Worm (Caenorhabditis elegans): Measurements from ENCODE around the gene btb-14.
A peak's percentile ranks its signal among the peaks of the same experiment; 100 is the strongest.

Gene btb-14

DNA sequence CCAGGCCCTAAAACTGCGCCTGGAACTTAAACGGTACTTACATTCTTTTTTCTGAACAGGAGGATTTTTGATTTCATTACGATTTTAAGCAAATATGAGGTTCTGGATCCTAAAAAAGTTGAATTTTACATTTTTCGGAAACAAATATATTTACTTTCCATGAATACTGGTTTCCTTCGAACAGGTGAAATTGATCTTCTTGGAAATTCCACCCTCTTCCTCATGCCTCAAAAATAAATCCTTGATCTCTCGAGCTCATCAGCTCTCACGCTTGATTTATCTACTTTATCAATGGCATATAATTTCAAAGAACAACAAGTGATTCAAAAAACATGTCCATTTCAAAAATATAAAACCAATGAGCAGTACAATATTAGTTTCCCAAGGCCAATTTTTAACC lies 4.2 kb downstream of the btb-14 start:
- no peak for TF ChIP-seq unc-39 (tag; optimal IDR thresholded peaks at IDR 0.05)
- TF ChIP-seq ztf-11 (tag; optimal IDR thresholded peaks at IDR 0.05), result no peak
- TF ChIP-seq pha-4 (tag; optimal IDR thresholded peaks at IDR 0.05), result no peak
- no peak for TF ChIP-seq nfya-1 (tag; optimal IDR thresholded peaks at IDR 0.05; ENCODE audit: insufficient read depth)
- TF ChIP-seq eor-1 (tag; optimal IDR thresholded peaks at IDR 0.05), result no peak
- no peak for TF ChIP-seq lin-15B (tag; optimal IDR thresholded peaks at IDR 0.05)
- TF ChIP-seq lin-39 (tag; optimal IDR thresholded peaks at IDR 0.05), result no peak
- TF ChIP-seq tbx-2 (tag; optimal IDR thresholded peaks at IDR 0.05), result no peak
- TF ChIP-seq fos-1 (tag; optimal IDR thresholded peaks at IDR 0.05), result no peak
- TF ChIP-seq nhr-11 (tag; optimal IDR thresholded peaks at IDR 0.05), result no peak
- TF ChIP-seq fkh-2 (tag; optimal IDR thresholded peaks at IDR 0.05), result no peak
- no peak for TF ChIP-seq egl-27 (tag; optimal IDR thresholded peaks at IDR 0.05)
- TF ChIP-seq nhr-237 (tag; optimal IDR thresholded peaks at IDR 0.05), result no peak
- TF ChIP-seq mml-1 (tag; optimal IDR thresholded peaks at IDR 0.05), result no peak

DNA sequence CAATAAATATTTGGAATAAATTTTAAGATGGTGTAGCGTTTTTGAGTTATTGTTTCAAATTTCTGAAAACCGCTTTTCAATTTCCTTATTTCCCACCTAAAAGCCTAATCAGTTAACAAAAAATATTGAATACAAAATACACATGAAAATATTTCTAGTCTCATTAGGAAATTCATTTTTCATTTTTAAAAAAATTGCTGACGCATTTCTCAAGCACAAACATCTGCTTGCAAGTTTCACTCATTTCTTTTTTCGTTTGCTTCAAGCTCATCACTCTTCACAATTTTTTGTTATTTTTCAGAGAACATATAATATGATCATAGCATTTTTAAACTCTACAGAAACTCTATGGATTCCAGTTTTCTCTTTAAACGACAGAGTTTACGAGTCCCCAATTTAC lies 4.7 kb downstream of the btb-14 start, which contains the start of gene sre-41:
TSS of gene sre-41 (plus strand) at position 301 of the 400 bp plus-strand sequence.
- no peak for TF ChIP-seq hmg-11 (tag; optimal IDR thresholded peaks at IDR 0.05)
- no peak for TF ChIP-seq nhr-25 (tag; optimal IDR thresholded peaks at IDR 0.05)
- no peak for TF ChIP-seq nhr-67 (tag; optimal IDR thresholded peaks at IDR 0.05)
- TF ChIP-seq fkh-10 (GFP tag; optimal IDR thresholded peaks at IDR 0.05), result no peak
- TF ChIP-seq jun-1 (tag; optimal IDR thresholded peaks at IDR 0.05), result no peak

DNA sequence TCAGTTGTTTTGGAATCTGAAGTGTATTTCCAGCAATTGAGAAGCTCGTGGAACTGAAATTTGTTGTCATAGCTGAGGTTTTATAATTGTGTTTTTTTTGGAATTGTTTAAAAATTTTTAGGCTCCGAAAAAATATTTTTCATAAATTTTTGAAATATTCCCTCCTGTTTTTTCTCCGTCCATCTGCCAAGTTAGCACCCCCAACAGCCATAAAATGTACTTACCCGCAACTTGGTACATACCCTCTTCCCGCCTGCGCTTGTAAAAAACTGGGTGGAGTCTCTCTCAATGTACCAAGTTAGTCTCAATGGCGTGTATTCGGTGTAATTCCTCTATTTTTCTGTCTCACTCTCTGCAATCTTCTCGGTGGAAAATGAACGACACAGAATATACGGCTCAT lies 6.5 kb downstream of the btb-14 start, which contains the start of gene Y57A10B.6:
TSS of gene Y57A10B.6 (plus strand) at position 301 of the 400 bp plus-strand sequence.
- TF ChIP-seq lin-15B (tag; optimal IDR thresholded peaks at IDR 0.05) (no peak), skn-1 (tag; optimal IDR thresholded peaks at IDR 0.05) (no peak), nhr-11 (tag; optimal IDR thresholded peaks at IDR 0.05) (no peak), mdl-1 (tag; optimal IDR thresholded peaks at IDR 0.05) (no peak), aly-2 (tag; optimal IDR thresholded peaks at IDR 0.05) (no peak), ceh-9 (tag; optimal IDR thresholded peaks at IDR 0.05) (no peak), R02D3.7 (tag; optimal IDR thresholded peaks at IDR 0.05) (no peak), jun-1 (tag; optimal IDR thresholded peaks at IDR 0.05) (no peak), ZK546.5 (tag; optimal IDR thresholded peaks at IDR 0.05) (no peak), nhr-25 (tag; optimal IDR thresholded peaks at IDR 0.05) (no peak)

DNA sequence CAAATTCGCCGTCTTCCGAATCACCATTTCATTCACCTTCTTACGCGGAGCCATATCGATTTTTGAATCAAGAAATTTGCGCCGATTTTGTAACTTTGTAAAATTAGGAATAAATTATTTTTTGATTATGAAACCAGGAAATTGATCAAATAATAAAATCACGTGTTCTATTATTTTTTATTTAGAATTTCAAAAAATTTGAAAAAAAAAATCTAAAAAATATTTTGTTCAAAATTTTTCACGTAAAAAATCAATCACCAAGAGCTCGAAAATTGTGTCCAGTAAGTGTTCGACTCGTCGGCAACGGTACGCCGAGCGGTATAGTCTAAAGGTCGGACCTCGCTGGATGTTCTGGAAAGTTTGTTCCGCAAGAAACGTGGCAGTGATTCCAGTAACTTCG lies 10.4 kb downstream of the btb-14 start, which contains the start of gene Y57A10B.7:
TSS of gene Y57A10B.7 (minus strand) at position 101 of the 400 bp plus-strand sequence.
- TF ChIP-seq zag-1 (tag; optimal IDR thresholded peaks at IDR 0.05), result no peak

DNA sequence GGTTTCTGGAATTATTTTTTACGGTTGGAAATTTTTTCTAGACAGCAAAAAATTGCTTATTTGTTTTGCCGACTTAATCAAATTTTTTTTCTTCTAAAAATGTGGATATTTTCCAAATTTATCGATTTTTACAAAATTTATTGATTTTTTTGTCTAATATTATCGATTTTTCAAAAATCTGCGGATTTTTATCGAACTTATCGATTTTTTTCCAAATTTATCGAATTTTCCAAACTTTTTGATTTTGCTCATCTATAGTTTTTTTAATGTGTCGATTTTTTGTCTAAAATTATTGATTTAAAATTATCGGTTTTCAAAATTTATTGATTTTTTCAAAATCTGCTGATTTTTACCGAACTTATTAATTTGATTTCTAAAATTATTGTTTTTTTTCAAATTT lies 10.9 kb downstream of the btb-14 start:
- no peak for TF ChIP-seq unc-39 (tag; optimal IDR thresholded peaks at IDR 0.05)
- TF ChIP-seq ceh-28 (tag; optimal IDR thresholded peaks at IDR 0.05), result peak; percentile 91
- no peak for TF ChIP-seq nhr-23 (tag; optimal IDR thresholded peaks at IDR 0.05)

DNA sequence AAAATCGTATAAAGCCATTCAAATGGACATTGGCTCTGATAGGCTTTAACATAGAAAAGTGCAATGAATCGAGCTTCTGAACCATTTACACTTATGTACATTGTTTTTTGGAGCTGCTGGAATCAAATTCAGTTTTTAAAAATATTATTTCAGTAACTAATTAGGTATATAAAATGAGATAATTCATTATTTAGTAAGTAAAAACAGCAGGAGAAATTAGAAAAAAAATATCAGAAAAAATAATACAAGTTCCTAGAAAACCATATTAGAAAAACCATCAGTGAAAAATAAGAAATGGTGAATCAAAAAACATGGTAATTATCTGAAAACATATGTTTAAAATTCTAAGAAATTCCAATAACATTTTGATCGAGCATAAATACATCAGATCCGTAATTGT lies 14.4 kb downstream of the btb-14 start, which contains the start of gene F57G9.7:
TSS of gene F57G9.7 (minus strand) at position 101 of the 400 bp plus-strand sequence.
- TF ChIP-seq pqm-1 (tag; optimal IDR thresholded peaks at IDR 0.05) (no peak), fkh-10 (GFP tag; optimal IDR thresholded peaks at IDR 0.05) (no peak), nhr-25 (tag; optimal IDR thresholded peaks at IDR 0.05) (no peak), nhr-77 (tag; optimal IDR thresholded peaks at IDR 0.05) (no peak), zag-1 (tag; optimal IDR thresholded peaks at IDR 0.05) (no peak), nhr-23 (tag; optimal IDR thresholded peaks at IDR 0.05) (no peak), nhr-237 (tag; optimal IDR thresholded peaks at IDR 0.05) (no peak), nhr-28 (tag; optimal IDR thresholded peaks at IDR 0.05) (no peak), jun-1 (tag; optimal IDR thresholded peaks at IDR 0.05) (no peak), ceh-9 (tag; optimal IDR thresholded peaks at IDR 0.05) (no peak), lin-39 (tag; optimal IDR thresholded peaks at IDR 0.05) (no peak), eor-1 (tag; optimal IDR thresholded peaks at IDR 0.05) (no peak), pha-4 (tag; optimal IDR thresholded peaks at IDR 0.05) (no peak), ztf-4 (tag; optimal IDR thresholded peaks at IDR 0.05) (no peak), fkh-2 (tag; optimal IDR thresholded peaks at IDR 0.05) (no peak), tbx-2 (tag; optimal IDR thresholded peaks at IDR 0.05) (no peak)

Measured in whole organism, L3 larva.